Worm (Caenorhabditis elegans) whole organism, midembryonic: Measurements from ENCODE around the gene acl-3.
A peak's percentile ranks its signal among the peaks of the same experiment; 100 is the strongest.

Experiments
- T22C8.4 ChIP-seq: fragments of 200-800 bp; sonication (Bioruptor generic); IDR thresholded peaks from 2 replicates; pipeline ENCODE4 v1.3.6; 2022; ENCODE audit warnings: missing genetic modification characterization, missing compliant biosample characterization
- cog-1 ChIP-seq: sonication (generic microtip); optimal IDR thresholded peaks from 2 replicates; lab custom pipeline; 2016; ENCODE audit warnings: missing genetic modification characterization, missing compliant biosample characterization
- flt-1 ChIP-seq: fragments of 200-800 bp; sonication (Bioruptor generic); IDR thresholded peaks from 2 replicates; pipeline ENCODE4 v1.3.6; 2022; ENCODE audit warnings: missing genetic modification characterization, missing compliant biosample characterization
- klf-2 ChIP-seq: fragments of 200-800 bp; sonication (Bioruptor generic); conservative IDR thresholded peaks from 2 replicates; pipeline ENCODE4 v1.3.6; 2022; ENCODE audit warnings: missing genetic modification reagents, missing genetic modification characterization, missing compliant biosample characterization
- med-1 ChIP-seq: sonication (generic microtip); optimal IDR thresholded peaks from 2 replicates; lab custom pipeline; 2017; ENCODE audit warnings: missing genetic modification characterization, mild to moderate bottlenecking, missing compliant biosample characterization, antibody characterized with exemption, missing genetic modification reagents; ENCODE audit not compliant: insufficient read depth
- ref-1 ChIP-seq: fragments of 200-800 bp; sonication (Bioruptor generic); conservative IDR thresholded peaks from 2 replicates; pipeline ENCODE4 v1.3.6; 2022; ENCODE audit warnings: missing genetic modification reagents, missing genetic modification characterization, missing compliant biosample characterization
- tab-1 ChIP-seq: fragments of 200-800 bp; sonication (Bioruptor generic); IDR thresholded peaks from 2 replicates; pipeline ENCODE4 v1.3.6; 2022; ENCODE audit warnings: missing genetic modification characterization, missing compliant biosample characterization
- ztf-23 ChIP-seq: fragments of 200-800 bp; sonication (Bioruptor generic); IDR thresholded peaks from 2 replicates; pipeline ENCODE4 v1.3.6; 2022; ENCODE audit warnings: missing genetic modification reagents, missing genetic modification characterization, missing compliant biosample characterization
- ztf-29 ChIP-seq: fragments of 200-800 bp; sonication (Bioruptor generic); IDR thresholded peaks from 2 replicates; pipeline ENCODE4 v1.3.6; 2022; ENCODE audit warnings: missing genetic modification reagents, missing genetic modification characterization, missing compliant biosample characterization

Gene acl-3

ce11 chrIV:11636409-11636723 lies 15.5 kb downstream of the acl-3 start, which contains the start of gene F58B3.6:
F58B3.6 (plus strand) TSS chrIV:11636648.
- TF ChIP-seq cog-1 (tag; lab: Kevin White, UChicago) (no peak), ztf-29 (GFP tag; lab: Robert Waterston, UW) (no peak), med-1 (GFP tag; lab: Kevin White, UChicago) (no peak), T22C8.4 (GFP tag; lab: Robert Waterston, UW) (no peak), ztf-23 (GFP tag; lab: Robert Waterston, UW) (no peak), ref-1 (no peak), klf-2 (no peak), flt-1 (GFP tag; lab: Robert Waterston, UW) (no peak)

- TF ChIP-seq ztf-23 (GFP tag; lab: Robert Waterston, UW), result peak; percentile 52; the same call in 1 of the 2 replicates
- TF ChIP-seq cog-1 (tag; lab: Kevin White, UChicago), result no peak
- TF ChIP-seq ztf-29 (GFP tag; lab: Robert Waterston, UW), result no peak
- no peak for TF ChIP-seq ref-1
- TF ChIP-seq flt-1 (GFP tag; lab: Robert Waterston, UW), result peak; percentile 81
These were observed 16.1 kb downstream of the acl-3 start, which contains the start of gene mars-1 for ce11 chrIV:11635437-11636408. mars-1 (minus strand) TSS chrIV:11635487.

- TF ChIP-seq ref-1, result no peak
- no peak for TF ChIP-seq cog-1 (tag; lab: Kevin White, UChicago)
- no peak for TF ChIP-seq T22C8.4 (GFP tag; lab: Robert Waterston, UW)
- TF ChIP-seq tab-1, result no peak
- TF ChIP-seq klf-2, result no peak
- TF ChIP-seq ztf-23 (GFP tag; lab: Robert Waterston, UW), result no peak
- TF ChIP-seq flt-1 (GFP tag; lab: Robert Waterston, UW), result no peak
- no peak for TF ChIP-seq ztf-29 (GFP tag; lab: Robert Waterston, UW)
- TF ChIP-seq med-1 (GFP tag; lab: Kevin White, UChicago), result no peak
These were observed 20.1 kb downstream of the acl-3 start, which contains the start of gene F58B3.4 for ce11 chrIV:11631750-11632149. F58B3.4 (minus strand) TSS chrIV:11631850.

- TF ChIP-seq flt-1 (GFP tag; lab: Robert Waterston, UW) (no peak), T22C8.4 (GFP tag; lab: Robert Waterston, UW) (no peak), ref-1 (no peak), tab-1 (no peak), med-1 (GFP tag; lab: Kevin White, UChicago) (no peak), ztf-29 (GFP tag; lab: Robert Waterston, UW) (no peak), cog-1 (tag; lab: Kevin White, UChicago) (no peak), ztf-23 (GFP tag; lab: Robert Waterston, UW) (no peak), klf-2 (no peak)
These were observed 24.0 kb downstream of the acl-3 start, which contains the start of gene lys-6 for ce11 chrIV:11627847-11628246. lys-6 (minus strand) TSS chrIV:11627947.

ce11 chrIV:11625482-11625881 lies 26.3 kb downstream of the acl-3 start, which contains the start of gene lys-5:
lys-5 (minus strand) TSS chrIV:11625582.
- no peak for TF ChIP-seq tab-1
- no peak for TF ChIP-seq med-1 (GFP tag; lab: Kevin White, UChicago)
- no peak for TF ChIP-seq T22C8.4 (GFP tag; lab: Robert Waterston, UW)

ce11 chrIV:11623759-11624287 lies 28.0 kb downstream of the acl-3 start:
- TF ChIP-seq klf-2 (no peak), ztf-29 (GFP tag; lab: Robert Waterston, UW) (no peak), T22C8.4 (GFP tag; lab: Robert Waterston, UW) (no peak), med-1 (GFP tag; lab: Kevin White, UChicago) (no peak), ztf-23 (GFP tag; lab: Robert Waterston, UW) (no peak), flt-1 (GFP tag; lab: Robert Waterston, UW) (no peak), tab-1 (no peak), ref-1 (no peak), cog-1 (tag; lab: Kevin White, UChicago) (no peak)

ce11 chrIV:11623060-11623459 lies 28.8 kb downstream of the acl-3 start, which contains the start of gene lys-4:
lys-4 (minus strand) TSS chrIV:11623174.
- no peak for TF ChIP-seq flt-1 (GFP tag; lab: Robert Waterston, UW)
- TF ChIP-seq ztf-23 (GFP tag; lab: Robert Waterston, UW), result no peak
- TF ChIP-seq klf-2, result no peak
- TF ChIP-seq T22C8.4 (GFP tag; lab: Robert Waterston, UW), result no peak
- TF ChIP-seq tab-1, result no peak
- TF ChIP-seq cog-1 (tag; lab: Kevin White, UChicago), result no peak
- TF ChIP-seq med-1 (GFP tag; lab: Kevin White, UChicago), result no peak
- no peak for TF ChIP-seq ztf-29 (GFP tag; lab: Robert Waterston, UW)

- TF ChIP-seq T22C8.4 (GFP tag; lab: Robert Waterston, UW), result no peak
- TF ChIP-seq klf-2, result no peak
- no peak for TF ChIP-seq cog-1 (tag; lab: Kevin White, UChicago)
These were observed 29.5 kb downstream of the acl-3 start for ce11 chrIV:11622336-11622735.

- no peak for TF ChIP-seq ztf-29 (GFP tag; lab: Robert Waterston, UW)
- TF ChIP-seq tab-1, result no peak
- no peak for TF ChIP-seq flt-1 (GFP tag; lab: Robert Waterston, UW)
- no peak for TF ChIP-seq ref-1
- no peak for TF ChIP-seq klf-2
These were observed 30.9 kb downstream of the acl-3 start, which contains the start of gene dsl-5 for ce11 chrIV:11620909-11621308. dsl-5 (minus strand) TSS chrIV:11621009.
